Worm (Caenorhabditis elegans) whole organism, L2 larva: ENCODE results near the gene C09G9.3.

Experiments
- C34F6.9 ChIP-seq: fragments of 150-350 bp; optimal IDR thresholded peaks from 2 replicates; lab custom pipeline; 2014; ENCODE audit warnings: missing biosample characterization, missing genetic modification characterization
- F13H6.1 ChIP-seq: sonication (generic microtip); optimal IDR thresholded peaks from 2 replicates; lab custom pipeline; 2016; ENCODE audit warnings: missing genetic modification characterization, missing compliant biosample characterization
- R02D3.7 ChIP-seq: fragments of 150-350 bp; optimal IDR thresholded peaks from 2 replicates; lab custom pipeline; 2014; ENCODE audit warnings: missing biosample characterization, missing genetic modification characterization
- Y55F3AM.14 ChIP-seq: fragments of 200-800 bp; sonication (Bioruptor generic); optimal IDR thresholded peaks from 2 replicates; lab custom pipeline; 2018; ENCODE audit warnings: mild to moderate bottlenecking, missing genetic modification characterization, missing compliant biosample characterization
- ZK546.5 ChIP-seq: sonication (generic microtip); optimal IDR thresholded peaks from 2 replicates; lab custom pipeline; 2017; ENCODE audit warnings: missing biosample characterization, missing genetic modification characterization
- alr-1 ChIP-seq: fragments of 150-350 bp; optimal IDR thresholded peaks from 2 replicates; lab custom pipeline; 2014; ENCODE audit warnings: missing biosample characterization, missing genetic modification characterization
- ceh-82 ChIP-seq: fragments of 150-350 bp; optimal IDR thresholded peaks from 2 replicates; lab custom pipeline; 2014; ENCODE audit warnings: missing biosample characterization, missing genetic modification characterization
- crh-2 ChIP-seq: sonication (generic microtip); optimal IDR thresholded peaks from 2 replicates; lab custom pipeline; 2017; ENCODE audit warnings: missing biosample characterization, missing genetic modification characterization
- dmd-4 ChIP-seq: sonication (generic microtip); optimal IDR thresholded peaks from 2 replicates; lab custom pipeline; 2017; ENCODE audit warnings: missing biosample characterization, missing genetic modification characterization
- egl-27 ChIP-seq: sonication (generic microtip); optimal IDR thresholded peaks from 3 replicates; lab custom pipeline; 2017; ENCODE audit warnings: missing biosample characterization, missing genetic modification reagents, missing genetic modification characterization
- elt-1 ChIP-seq: fragments of 150-350 bp; optimal IDR thresholded peaks from 2 replicates; lab custom pipeline; 2014; ENCODE audit warnings: missing biosample characterization, missing genetic modification characterization
- elt-3 ChIP-seq: sonication (generic microtip); optimal IDR thresholded peaks from 2 replicates; lab custom pipeline; 2017; ENCODE audit warnings: missing biosample characterization, missing genetic modification characterization
- fos-1 ChIP-seq: fragments of 150-350 bp; optimal IDR thresholded peaks from 2 replicates; lab custom pipeline; 2014; ENCODE audit warnings: missing biosample characterization, missing genetic modification characterization
- gmeb-1 ChIP-seq: fragments of 150-350 bp; optimal IDR thresholded peaks from 2 replicates; lab custom pipeline; 2014; ENCODE audit warnings: missing biosample characterization, missing genetic modification characterization
- lin-11 ChIP-seq: fragments of 150-350 bp; sonication (generic microtip); optimal IDR thresholded peaks from 2 replicates; lab custom pipeline; 2014; ENCODE audit warnings: missing biosample characterization, missing genetic modification characterization, inconsistent platforms, mixed read lengths
- lsy-2 ChIP-seq, 2 experiments: fragments of 150-350 bp in 1 of 2; sonication (generic microtip) in 1 of 2; optimal IDR thresholded peaks; 2 replicates each; lab custom pipeline; 2014 to 2017; ENCODE audit warnings: missing biosample characterization in 2 of 2, missing genetic modification characterization in 2 of 2
- mab-5 ChIP-seq: fragments of 150-350 bp; optimal IDR thresholded peaks from 2 replicates; lab custom pipeline; 2014; ENCODE audit warnings: missing biosample characterization, missing genetic modification characterization
- mbf-1 ChIP-seq: sonication (generic microtip); optimal IDR thresholded peaks from 2 replicates; lab custom pipeline; 2017; ENCODE audit warnings: missing biosample characterization, missing genetic modification characterization
- mdl-1 ChIP-seq, 2 experiments: fragments of 150-350 bp in 1 of 2; sonication (generic microtip) in 1 of 2; optimal IDR thresholded peaks; 2 replicates each; lab custom pipeline; 2017; ENCODE audit warnings: missing biosample characterization in 2 of 2, missing genetic modification characterization in 2 of 2
- nhr-11 ChIP-seq: fragments of 150-350 bp; optimal IDR thresholded peaks from 2 replicates; lab custom pipeline; 2014; ENCODE audit warnings: missing biosample characterization, missing genetic modification characterization
- nhr-21 ChIP-seq: fragments of 150-350 bp; optimal IDR thresholded peaks from 2 replicates; lab custom pipeline; 2014; ENCODE audit warnings: missing biosample characterization, missing genetic modification characterization
- nhr-237 ChIP-seq: fragments of 150-350 bp; optimal IDR thresholded peaks from 2 replicates; lab custom pipeline; 2014; ENCODE audit warnings: missing biosample characterization, missing genetic modification characterization
- nhr-25 ChIP-seq: fragments of 150-350 bp; sonication (generic microtip); optimal IDR thresholded peaks from 3 replicates; lab custom pipeline; 2014; ENCODE audit warnings: missing biosample characterization, missing genetic modification characterization
- nhr-77 ChIP-seq: fragments of 150-350 bp; optimal IDR thresholded peaks from 2 replicates; lab custom pipeline; 2014; ENCODE audit warnings: missing biosample characterization, missing genetic modification characterization
- sem-4 ChIP-seq: fragments of 150-350 bp; optimal IDR thresholded peaks from 2 replicates; lab custom pipeline; 2014; ENCODE audit warnings: missing biosample characterization, missing genetic modification reagents, missing genetic modification characterization
- skn-1 ChIP-seq: sonication (generic microtip); optimal IDR thresholded peaks from 2 replicates; lab custom pipeline; 2017; ENCODE audit warnings: missing biosample characterization, missing genetic modification characterization
- sma-3 ChIP-seq: sonication (generic microtip); optimal IDR thresholded peaks from 2 replicates; lab custom pipeline; 2016; ENCODE audit warnings: missing genetic modification reagents, missing genetic modification characterization, missing compliant biosample characterization
- sma-9 ChIP-seq, 2 experiments: fragments of 150-350 bp in 1 of 2; sonication (generic microtip) in 1 of 2; optimal IDR thresholded peaks; 2 replicates each; lab custom pipeline; 2014 to 2016; ENCODE audit warnings: missing genetic modification characterization in 2 of 2, mild to moderate bottlenecking in 1 of 2, missing biosample characterization in 1 of 2, missing compliant biosample characterization in 1 of 2, missing genetic modification reagents in 1 of 2, moderate library complexity in 1 of 2
- snpc-4 ChIP-seq: fragments of 150-350 bp; optimal IDR thresholded peaks from 2 replicates; lab custom pipeline; 2014; ENCODE audit warnings: missing biosample characterization, missing genetic modification characterization
- unc-39 ChIP-seq: fragments of 150-350 bp; optimal IDR thresholded peaks from 2 replicates; lab custom pipeline; 2014; ENCODE audit warnings: missing biosample characterization, missing genetic modification characterization
- unc-62 ChIP-seq: fragments of 150-350 bp; optimal IDR thresholded peaks from 2 replicates; lab custom pipeline; 2014; ENCODE audit warnings: missing biosample characterization, missing genetic modification reagents, missing genetic modification characterization
- zag-1 ChIP-seq: fragments of 150-350 bp; optimal IDR thresholded peaks from 2 replicates; lab custom pipeline; 2014; ENCODE audit warnings: missing biosample characterization, missing genetic modification characterization
- ztf-1 ChIP-seq: fragments of 200-800 bp; sonication (Bioruptor generic); conservative IDR thresholded peaks from 2 replicates; pipeline ENCODE4 v1.3.6; 2022; ENCODE audit warnings: missing genetic modification characterization, missing compliant biosample characterization
- ztf-11 ChIP-seq: sonication (generic microtip); optimal IDR thresholded peaks from 2 replicates; lab custom pipeline; 2017; ENCODE audit warnings: missing biosample characterization, missing genetic modification characterization

The C09G9.3 gene

DNA sequence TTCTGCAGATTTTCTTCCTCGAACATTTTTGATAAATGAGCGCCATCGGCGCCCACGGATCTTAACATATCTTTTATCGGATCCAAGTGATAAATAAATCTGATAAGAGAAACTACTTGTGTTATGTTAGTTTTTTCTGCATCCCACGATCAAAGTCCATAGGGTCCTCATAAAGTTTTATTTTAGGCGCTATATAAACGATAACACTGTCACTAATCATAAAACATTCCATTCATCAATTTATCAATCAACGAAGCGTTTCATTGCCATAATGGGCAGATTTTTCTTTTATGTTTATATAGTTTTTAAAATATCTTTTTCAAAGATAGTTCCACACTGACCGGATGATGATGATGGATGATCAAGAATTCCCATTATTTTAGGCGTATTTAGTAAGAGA is 8.2 kb downstream of the C09G9.3 start:
- TF ChIP-seq R02D3.7 (tag; lab: Kevin White, UChicago) (no peak), Y55F3AM.14 (GFP tag; lab: Kevin White, UChicago) (no peak), mbf-1 (tag; lab: Kevin White, UChicago) (no peak), unc-62 (GFP tag; lab: Kevin White, UChicago) (peak; percentile 15), nhr-11 (tag; lab: Kevin White, UChicago) (no peak), lin-11 (tag; lab: Kevin White, UChicago) (no peak), elt-1 (tag; lab: Kevin White, UChicago) (no peak), mdl-1 (tag; optimal IDR thresholded peaks at IDR 0.05; lab: Kevin White, UChicago) (no peak), sem-4 (no peak), ceh-82 (tag; lab: Kevin White, UChicago) (no peak), sma-9 (GFP tag; optimal IDR thresholded peaks at IDR 0.05; lab: Kevin White, UChicago) (peak; percentile 43), sma-9 (tag; optimal IDR thresholded peaks at IDR 0.05; lab: Kevin White, UChicago) (no peak), egl-27 (tag; lab: Kevin White, UChicago) (no peak), C34F6.9 (tag; lab: Kevin White, UChicago) (no peak), gmeb-1 (peak; percentile 36), nhr-237 (no peak), F13H6.1 (tag; lab: Kevin White, UChicago) (no peak), mab-5 (tag; lab: Kevin White, UChicago) (peak; percentile 52), sma-3 (peak; percentile 5), dmd-4 (tag; lab: Kevin White, UChicago) (no peak), nhr-25 (tag; lab: Kevin White, UChicago) (peak; percentile 34), ztf-11 (tag; lab: Kevin White, UChicago) (no peak), alr-1 (tag; lab: Kevin White, UChicago) (no peak), nhr-21 (tag; lab: Kevin White, UChicago) (peak; percentile 53), skn-1 (tag; lab: Kevin White, UChicago) (no peak), unc-39 (tag; lab: Kevin White, UChicago) (no peak)

DNA sequence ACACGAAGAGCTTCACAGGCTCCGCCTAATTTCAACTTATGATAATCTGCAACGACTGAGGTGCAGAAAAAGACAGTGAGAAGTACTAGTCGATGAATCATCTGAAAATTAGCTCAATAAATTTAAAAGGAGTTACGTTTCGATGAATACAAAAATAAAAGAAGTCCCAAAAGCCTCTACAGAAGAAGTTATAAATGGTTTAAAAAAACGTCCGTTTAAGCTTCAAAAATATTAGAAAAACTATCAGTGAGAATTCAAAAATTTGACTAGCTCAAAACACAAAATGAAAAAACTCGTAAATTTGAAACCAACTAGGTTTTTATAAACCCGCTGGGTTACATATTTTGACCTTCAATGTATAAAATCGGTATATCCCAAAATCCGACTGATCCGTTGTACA is 16.9 kb downstream of the C09G9.3 start, which contains the start of gene T11B7.5:
TSS of gene T11B7.5 (minus strand) at position 101 of the 400 bp plus-strand sequence.
- TF ChIP-seq ZK546.5 (tag; lab: Kevin White, UChicago) (no peak), sma-3 (no peak), zag-1 (tag; lab: Kevin White, UChicago) (no peak), nhr-237 (no peak), elt-3 (tag; lab: Kevin White, UChicago) (no peak), lsy-2 (tag; optimal IDR thresholded peaks at IDR 0.05; lab: Kevin White, UChicago) (no peak), unc-39 (tag; lab: Kevin White, UChicago) (no peak), R02D3.7 (tag; lab: Kevin White, UChicago) (no peak), sem-4 (no peak), nhr-77 (tag; lab: Kevin White, UChicago) (no peak), ztf-1 (GFP tag; lab: Robert Waterston, UW) (no peak), ztf-11 (tag; lab: Kevin White, UChicago) (no peak), mab-5 (tag; lab: Kevin White, UChicago) (no peak)
- TF ChIP-seq, all 48 proteins: peak for 0

DNA sequence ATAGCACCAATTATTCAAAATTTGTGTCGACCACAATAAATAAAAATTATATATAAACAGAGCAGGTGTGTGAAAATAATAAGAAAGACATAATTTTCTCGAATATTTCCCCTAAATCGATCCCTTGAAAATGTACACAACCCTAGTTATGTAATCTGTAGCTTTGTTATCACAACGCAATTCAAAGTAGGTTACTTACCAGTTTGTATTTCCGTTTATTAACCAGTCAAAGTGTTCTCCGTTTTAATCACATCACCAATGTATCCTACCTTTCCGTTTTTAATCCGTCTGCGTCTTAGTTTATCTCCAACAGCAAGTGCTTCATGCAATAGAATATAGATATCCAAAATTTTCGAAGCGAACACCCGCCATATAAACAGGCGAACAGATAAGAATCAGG is 19.6 kb downstream of the C09G9.3 start:
- no peak for TF ChIP-seq dmd-4 (tag; lab: Kevin White, UChicago)
- no peak for TF ChIP-seq egl-27 (tag; lab: Kevin White, UChicago)
- no peak for TF ChIP-seq nhr-11 (tag; lab: Kevin White, UChicago)
- TF ChIP-seq zag-1 (tag; lab: Kevin White, UChicago): no peak
- TF ChIP-seq mbf-1 (tag; lab: Kevin White, UChicago): no peak
- no peak for TF ChIP-seq snpc-4 (tag; lab: Kevin White, UChicago)

DNA sequence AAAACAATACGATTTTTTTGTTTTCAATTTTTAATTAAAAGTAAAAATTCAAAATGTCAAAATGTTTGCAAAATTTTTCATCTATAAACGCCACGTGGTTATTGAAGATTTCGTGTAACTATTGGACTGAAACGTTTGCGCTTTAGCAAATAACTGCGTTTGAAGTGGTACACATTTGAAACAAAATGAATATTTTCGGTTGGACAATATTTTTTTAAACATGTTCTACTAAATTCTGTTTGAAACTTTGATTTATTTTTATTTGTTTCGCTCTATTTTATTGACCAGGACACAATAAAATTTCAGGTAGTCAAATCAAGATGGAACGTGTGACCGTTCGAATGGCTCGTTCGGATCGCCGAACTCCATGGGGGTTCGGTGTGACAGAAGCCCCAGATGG is 20.7 kb downstream of the C09G9.3 start, which contains the start of gene alp-1:
TSS of gene alp-1 (plus strand) at position 301 of the 400 bp plus-strand sequence.
- TF ChIP-seq C34F6.9 (tag; lab: Kevin White, UChicago) (no peak), nhr-77 (tag; lab: Kevin White, UChicago) (no peak), Y55F3AM.14 (GFP tag; lab: Kevin White, UChicago) (no peak), unc-39 (tag; lab: Kevin White, UChicago) (no peak), alr-1 (tag; lab: Kevin White, UChicago) (no peak), snpc-4 (tag; lab: Kevin White, UChicago) (no peak), fos-1 (tag; lab: Kevin White, UChicago) (no peak), gmeb-1 (no peak), crh-2 (no peak)
- TF ChIP-seq, all 48 proteins: peak for 0
